Fruit fly (Drosophila melanogaster) whole organism, wandering third instar larva: ENCODE data around the gene CG4306.
A peak's percentile ranks its signal among the peaks of the same experiment; 100 is the strongest.

Source experiments
- dl ChIP-seq, 2 experiments: fragments of 175-275, 200-275 bp in 1 of 2; fragments of 200-275 bp in 1 of 2; sonication (Bioruptor generic); optimal IDR thresholded peaks; lab custom pipeline; 2018; ENCODE audit warnings: mild to moderate bottlenecking in 2 of 2, missing biosample characterization in 2 of 2, missing genetic modification characterization in 2 of 2, moderate library complexity in 2 of 2; ENCODE audit not compliant: partially characterized antibody in 2 of 2, insufficient read depth in 1 of 2
- ey ChIP-seq: fragments of 200-800 bp; sonication (Bioruptor generic); optimal IDR thresholded peaks from 2 replicates; lab custom pipeline; 2016; ENCODE audit warnings: missing biosample characterization, missing genetic modification characterization
- h ChIP-seq: fragments of 200-800 bp; sonication (Bioruptor generic); optimal IDR thresholded peaks from 3 replicates; lab custom pipeline; 2016; ENCODE audit warnings: missing biosample characterization, mild to moderate bottlenecking, missing genetic modification characterization
- usp ChIP-seq: fragments of >200 bp; optimal IDR thresholded peaks from 2 replicates; lab custom pipeline; 2017; ENCODE audit warnings: missing biosample characterization, missing genetic modification characterization

DNA sequence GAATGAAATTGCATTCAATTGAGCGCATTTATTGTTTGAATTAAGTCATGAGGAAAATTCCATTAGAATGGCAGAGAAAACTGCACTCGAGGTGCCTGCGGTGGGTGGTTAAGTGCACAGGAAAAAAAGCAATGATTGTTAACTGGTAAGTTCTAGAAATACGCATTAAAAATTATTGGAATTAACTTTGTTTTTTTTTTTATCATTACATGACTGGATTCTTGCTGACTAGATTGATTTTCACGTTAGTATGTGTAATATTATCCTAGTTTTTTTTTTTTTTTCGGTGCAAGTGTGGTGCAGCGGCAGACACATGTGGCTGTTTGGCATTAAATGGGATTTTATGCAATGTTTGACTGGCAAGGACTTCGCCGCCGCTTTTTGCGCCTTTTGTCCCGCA, 40.0 kb downstream of the CG4306 start:
- TF ChIP-seq usp (GFP tag; lab: Kevin White, UChicago) (no peak), h (GFP tag; lab: Kevin White, UChicago) (peak; percentile 10), ey (GFP tag; lab: Kevin White, UChicago) (peak; percentile 25), dl (GFP tag; optimal IDR thresholded peaks at IDR 0.05; lab: Kevin White, UChicago; ENCODE audit: insufficient read depth in 1 of 2, partially characterized antibody in 2 of 2) (no peak)
